Fruit fly (Drosophila melanogaster): ENCODE measurements around the gene CG3823.

CG3823 gene

DNA sequence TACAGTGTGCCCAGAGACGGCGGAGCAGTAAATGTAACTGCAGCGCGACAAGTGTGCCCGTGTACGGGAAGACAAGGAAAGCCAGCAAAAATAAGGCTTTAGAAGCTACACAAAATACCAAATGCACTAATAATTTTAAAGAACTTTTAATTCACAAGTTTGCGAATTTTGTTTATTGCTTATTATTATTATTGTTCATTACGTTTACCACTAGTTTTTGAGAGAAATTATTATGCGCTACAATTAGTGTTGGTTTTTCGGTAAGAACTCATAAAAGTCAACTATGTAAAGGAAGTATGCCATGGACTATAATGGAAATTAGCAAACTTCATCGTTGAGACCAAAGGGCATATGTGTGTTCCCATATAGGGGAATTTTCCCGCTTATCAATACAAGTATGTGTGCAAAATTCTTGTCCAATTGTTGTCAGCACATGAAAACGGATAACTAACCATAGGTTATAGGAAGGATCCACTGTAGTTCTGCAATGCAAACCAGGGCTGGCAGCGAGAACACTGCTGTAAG is 36.5 kb upstream of the CG3823 start, which contains the start of gene schlank (continued):
- TF ChIP-seq CG16779 (GFP tag; IDR thresholded peaks at IDR 0.05), result no peak
- TF ChIP-seq lola (GFP tag; optimal IDR thresholded peaks at IDR 0.05), result peak in 1 of 3 experiments; percentile 37
- no peak for TF ChIP-seq Hmr (GFP tag; optimal IDR thresholded peaks at IDR 0.05)
- peak; percentile 67 for TF ChIP-seq CG6689 (GFP tag; IDR thresholded peaks at IDR 0.05)
- TF ChIP-seq Opbp (GFP tag; IDR thresholded peaks at IDR 0.05; ENCODE audit: partially characterized antibody), result 0 out of 3 replicates have a peak, but pooled peaks have one; percentile 6
- peak; percentile 74 for TF ChIP-seq sisA (GFP tag; IDR thresholded peaks at IDR 0.05)
- TF ChIP-seq eyg (GFP tag; optimal IDR thresholded peaks at IDR 0.05), result no peak
- peak; percentile 2 for TF ChIP-seq CG1233 (GFP tag; optimal IDR thresholded peaks at IDR 0.05)
- TF ChIP-seq btn (GFP tag; optimal IDR thresholded peaks at IDR 0.05), result no peak
- no peak for TF ChIP-seq dan (GFP tag; IDR thresholded peaks at IDR 0.05)
- peak; percentile 56 to 57 for TF ChIP-seq dpn (GFP tag; optimal IDR thresholded peaks at IDR 0.05)
- TF ChIP-seq CG14710 (tag; optimal IDR thresholded peaks at IDR 0.05), result peak; percentile 62
- TF ChIP-seq CG2202 (tag; optimal IDR thresholded peaks at IDR 0.05), result no peak
- TF ChIP-seq CG9215 (GFP tag; IDR thresholded peaks at IDR 0.05), result peak; percentile 48; the same call in 1 of the 2 replicates
- peak; percentile 8 to 46 for TF ChIP-seq chif (GFP tag; optimal IDR thresholded peaks at IDR 0.05)
- no peak for TF ChIP-seq CG10431 (GFP tag; optimal IDR thresholded peaks at IDR 0.05)
- no peak for TF ChIP-seq CG15011 (GFP tag; optimal IDR thresholded peaks at IDR 0.05)
- peak; percentile 45 for TF ChIP-seq fd96Cb (tag; optimal IDR thresholded peaks at IDR 0.05)
- TF ChIP-seq HLHmδ (GFP tag; optimal IDR thresholded peaks at IDR 0.05), result no peak
- TF ChIP-seq CG9609 (GFP tag; optimal IDR thresholded peaks at IDR 0.05), result peak; percentile 33
- TF ChIP-seq Hand (GFP tag; optimal IDR thresholded peaks at IDR 0.05), result no peak
- no peak for TF ChIP-seq sens-2 (GFP tag; IDR thresholded peaks at IDR 0.05)
- peak; percentile 26 for TF ChIP-seq CG9876 (GFP tag; optimal IDR thresholded peaks at IDR 0.05)
- TF ChIP-seq CrebB (tag; optimal IDR thresholded peaks at IDR 0.05), result no peak
- TF ChIP-seq CG4282 (GFP tag; optimal IDR thresholded peaks at IDR 0.05), result peak; percentile 38
- 0 out of 3 replicates have a peak, but pooled peaks have one; percentile 36 for TF ChIP-seq Dbx (GFP tag; IDR thresholded peaks at IDR 0.05)
- TF ChIP-seq ato (GFP tag; IDR thresholded peaks at IDR 0.05; ENCODE audit: partially characterized antibody), result no peak
- TF ChIP-seq az2 (GFP tag; optimal IDR thresholded peaks at IDR 0.05), result peak; percentile 55
- TF ChIP-seq pfk (GFP tag; optimal IDR thresholded peaks at IDR 0.05), result no peak
- TF ChIP-seq Antp (GFP tag; optimal IDR thresholded peaks at IDR 0.05), result peak; percentile 75
- no peak for TF ChIP-seq prd (optimal IDR thresholded peaks at IDR 0.05)
- TF ChIP-seq prd (GFP tag; IDR thresholded peaks at IDR 0.05), result peak; percentile 81
- TF ChIP-seq exex (tag; optimal IDR thresholded peaks at IDR 0.05), result no peak
- TF ChIP-seq her (GFP tag; optimal IDR thresholded peaks at IDR 0.05), result peak; percentile 67
- peak; percentile 71 for TF ChIP-seq CG17361 (GFP tag; IDR thresholded peaks at IDR 0.05)
- TF ChIP-seq Rx (GFP tag; IDR thresholded peaks at IDR 0.05), result peak; percentile 37; the same call in 1 of the 2 replicates
- TF ChIP-seq CG3407 (GFP tag; optimal IDR thresholded peaks at IDR 0.05), result no peak
- TF ChIP-seq CG14667 (GFP tag; IDR thresholded peaks at IDR 0.05), result peak; percentile 39
- no peak for TF ChIP-seq Camta (GFP tag; optimal IDR thresholded peaks at IDR 0.05)
- no peak for TF ChIP-seq Tbp (GFP tag; optimal IDR thresholded peaks at IDR 0.05)
- TF ChIP-seq tap (tag; optimal IDR thresholded peaks at IDR 0.05), result no peak
- no peak for TF ChIP-seq CG15269 (tag; optimal IDR thresholded peaks at IDR 0.05)
- peak; percentile 62 for TF ChIP-seq chn (GFP tag; optimal IDR thresholded peaks at IDR 0.05)
- TF ChIP-seq Mrtf (GFP tag; IDR thresholded peaks at IDR 0.05), result no peak
- 0 out of 3 replicates have a peak, but pooled peaks have one; percentile 12 for TF ChIP-seq otp (GFP tag; IDR thresholded peaks at IDR 0.05)
- no peak for TF ChIP-seq B-H2 (GFP tag; optimal IDR thresholded peaks at IDR 0.05)
- TF ChIP-seq esg (GFP tag; conservative IDR thresholded peaks at IDR 0.05), result peak; percentile 57
- no peak for TF ChIP-seq CG12299 (tag; optimal IDR thresholded peaks at IDR 0.05)
- no peak for TF ChIP-seq CG2678 (tag; optimal IDR thresholded peaks at IDR 0.05)
- no peak for TF ChIP-seq CG6813 (GFP tag; optimal IDR thresholded peaks at IDR 0.05)
- TF ChIP-seq dysf (GFP tag; IDR thresholded peaks at IDR 0.05), result peak; percentile 74

All from whole organism, embryonic.